Worm (Caenorhabditis elegans) whole organism, L3 larva: Measurements from ENCODE around the gene C15H11.11.
A peak's percentile ranks its signal among the peaks of the same experiment; 100 is the strongest.

Experiments
- R02D3.7 ChIP-seq: fragments of 150-350 bp; optimal IDR thresholded peaks from 2 replicates; lab custom pipeline; 2014; ENCODE audit warnings: missing biosample characterization, missing genetic modification characterization
- ZK546.5 ChIP-seq: sonication (generic microtip); optimal IDR thresholded peaks from 2 replicates; lab custom pipeline; 2017; ENCODE audit warnings: missing biosample characterization, missing genetic modification characterization
- aly-2 ChIP-seq: fragments of 150-350 bp; optimal IDR thresholded peaks from 2 replicates; lab custom pipeline; 2014; ENCODE audit warnings: missing biosample characterization, missing genetic modification characterization
- ama-1 ChIP-seq: fragments of 150-350 bp; optimal IDR thresholded peaks from 2 replicates; lab custom pipeline; 2018
- ceh-16 ChIP-seq: sonication (generic microtip); optimal IDR thresholded peaks from 2 replicates; lab custom pipeline; 2017; ENCODE audit warnings: missing biosample characterization, missing genetic modification characterization
- ceh-28 ChIP-seq: fragments of 150-350 bp; optimal IDR thresholded peaks from 2 replicates; lab custom pipeline; 2014; ENCODE audit warnings: missing biosample characterization, missing genetic modification reagents, missing genetic modification characterization
- ceh-82 ChIP-seq: fragments of 150-350 bp; optimal IDR thresholded peaks from 2 replicates; lab custom pipeline; 2014; ENCODE audit warnings: missing biosample characterization, missing genetic modification characterization
- ceh-9 ChIP-seq: sonication (generic microtip); optimal IDR thresholded peaks from 2 replicates; lab custom pipeline; 2018; ENCODE audit warnings: missing biosample characterization, missing genetic modification characterization
- daf-12 ChIP-seq: fragments of 150-350 bp; optimal IDR thresholded peaks from 2 replicates; lab custom pipeline; 2014; ENCODE audit warnings: missing biosample characterization, missing genetic modification reagents, missing genetic modification characterization
- egl-27 ChIP-seq: sonication (generic microtip); optimal IDR thresholded peaks from 4 replicates; lab custom pipeline; 2017; ENCODE audit warnings: missing biosample characterization, missing genetic modification reagents, missing genetic modification characterization
- egl-5 ChIP-seq: fragments of 150-350 bp; optimal IDR thresholded peaks from 2 replicates; lab custom pipeline; 2017; ENCODE audit warnings: missing biosample characterization, missing genetic modification reagents, missing genetic modification characterization, inconsistent platforms
- elt-1 ChIP-seq: fragments of 150-350 bp; optimal IDR thresholded peaks from 2 replicates; lab custom pipeline; 2014; ENCODE audit warnings: missing biosample characterization, missing genetic modification characterization
- elt-3 ChIP-seq, 3 experiments: fragments of 150-350 bp in 1 of 3; sonication (generic microtip) in 2 of 3; optimal IDR thresholded peaks; 2 replicates in 2 of 3; 4 replicates in 1 of 3; lab custom pipeline; 2014 to 2017; ENCODE audit warnings: missing biosample characterization in 3 of 3, missing genetic modification characterization in 3 of 3
- eor-1 ChIP-seq, 2 experiments: fragments of 150-350 bp; optimal IDR thresholded peaks; 2 replicates each; lab custom pipeline; 2014 to 2018; ENCODE audit warnings: missing biosample characterization in 2 of 2, missing genetic modification characterization in 2 of 2
- fkh-10 ChIP-seq: sonication (generic microtip); optimal IDR thresholded peaks from 2 replicates; lab custom pipeline; 2017; ENCODE audit warnings: missing biosample characterization, missing genetic modification reagents, missing genetic modification characterization
- fkh-2 ChIP-seq: fragments of 150-350 bp; optimal IDR thresholded peaks from 2 replicates; lab custom pipeline; 2014; ENCODE audit warnings: missing biosample characterization, missing genetic modification reagents, missing genetic modification characterization
- hmg-11 ChIP-seq: sonication (generic microtip); optimal IDR thresholded peaks from 2 replicates; lab custom pipeline; 2016; ENCODE audit warnings: missing genetic modification characterization, missing compliant biosample characterization
- lin-15B ChIP-seq: fragments of 150-350 bp; optimal IDR thresholded peaks from 2 replicates; lab custom pipeline; 2014; ENCODE audit warnings: missing biosample characterization, missing genetic modification characterization
- lin-39 ChIP-seq: fragments of 150-350 bp; optimal IDR thresholded peaks from 2 replicates; lab custom pipeline; 2018; ENCODE audit warnings: missing biosample characterization, missing genetic modification reagents, missing genetic modification characterization
- mdl-1 ChIP-seq: fragments of 150-350 bp; optimal IDR thresholded peaks from 2 replicates; lab custom pipeline; 2014; ENCODE audit warnings: missing biosample characterization, missing genetic modification characterization
- nfya-1 ChIP-seq: sonication (generic microtip); optimal IDR thresholded peaks from 2 replicates; lab custom pipeline; 2017; ENCODE audit warnings: missing genetic modification characterization, mild to moderate bottlenecking, missing compliant biosample characterization, antibody characterized with exemption, moderate library complexity; ENCODE audit not compliant: insufficient read depth
- nhr-11 ChIP-seq: fragments of 150-350 bp; optimal IDR thresholded peaks from 2 replicates; lab custom pipeline; 2014; ENCODE audit warnings: missing biosample characterization, missing genetic modification characterization
- nhr-12 ChIP-seq: fragments of 150-350 bp; optimal IDR thresholded peaks from 2 replicates; lab custom pipeline; 2014; ENCODE audit warnings: missing biosample characterization, missing genetic modification characterization
- nhr-237 ChIP-seq: fragments of 150-350 bp; optimal IDR thresholded peaks from 2 replicates; lab custom pipeline; 2014; ENCODE audit warnings: missing biosample characterization, missing genetic modification characterization
- nhr-25 ChIP-seq: sonication (generic microtip); optimal IDR thresholded peaks from 2 replicates; lab custom pipeline; 2017; ENCODE audit warnings: missing biosample characterization, missing genetic modification characterization
- nhr-43 ChIP-seq: sonication (generic microtip); optimal IDR thresholded peaks from 2 replicates; lab custom pipeline; 2016; ENCODE audit warnings: mild to moderate bottlenecking, missing genetic modification characterization, missing compliant biosample characterization; ENCODE audit not compliant: poor library complexity, severe bottlenecking
- nhr-67 ChIP-seq: fragments of 150-350 bp; optimal IDR thresholded peaks from 2 replicates; lab custom pipeline; 2014; ENCODE audit warnings: missing biosample characterization, missing genetic modification characterization
- nhr-76 ChIP-seq: fragments of 150-350 bp; sonication (generic microtip); optimal IDR thresholded peaks from 5 replicates; lab custom pipeline; 2014; ENCODE audit warnings: missing biosample characterization, missing genetic modification characterization
- pha-4 ChIP-seq: fragments of 150-350 bp; optimal IDR thresholded peaks from 2 replicates; lab custom pipeline; 2014; ENCODE audit warnings: missing biosample characterization, missing genetic modification reagents, missing genetic modification characterization
- sea-2 ChIP-seq: fragments of 150-350 bp; sonication (generic microtip); optimal IDR thresholded peaks from 4 replicates; lab custom pipeline; 2014; ENCODE audit warnings: missing biosample characterization, missing genetic modification reagents, missing genetic modification characterization
- tbx-2 ChIP-seq: sonication (generic microtip); optimal IDR thresholded peaks from 2 replicates; lab custom pipeline; 2016; ENCODE audit warnings: mild to moderate bottlenecking, missing genetic modification characterization, missing compliant biosample characterization
- unc-39 ChIP-seq: sonication (generic microtip); optimal IDR thresholded peaks from 4 replicates; lab custom pipeline; 2017; ENCODE audit warnings: missing biosample characterization, missing genetic modification characterization
- unc-62 ChIP-seq: fragments of 150-350 bp; sonication (generic microtip); optimal IDR thresholded peaks from 4 replicates; lab custom pipeline; 2014; ENCODE audit warnings: missing biosample characterization, missing genetic modification reagents, missing genetic modification characterization
- zag-1 ChIP-seq: fragments of 150-350 bp; optimal IDR thresholded peaks from 2 replicates; lab custom pipeline; 2014; ENCODE audit warnings: missing biosample characterization, missing genetic modification characterization
- ztf-11 ChIP-seq: fragments of 150-350 bp; optimal IDR thresholded peaks from 2 replicates; lab custom pipeline; 2014; ENCODE audit warnings: missing biosample characterization, missing genetic modification characterization
- ztf-4 ChIP-seq: fragments of 150-350 bp; optimal IDR thresholded peaks from 2 replicates; lab custom pipeline; 2014; ENCODE audit warnings: missing biosample characterization, missing genetic modification characterization

C15H11.11 gene

DNA sequence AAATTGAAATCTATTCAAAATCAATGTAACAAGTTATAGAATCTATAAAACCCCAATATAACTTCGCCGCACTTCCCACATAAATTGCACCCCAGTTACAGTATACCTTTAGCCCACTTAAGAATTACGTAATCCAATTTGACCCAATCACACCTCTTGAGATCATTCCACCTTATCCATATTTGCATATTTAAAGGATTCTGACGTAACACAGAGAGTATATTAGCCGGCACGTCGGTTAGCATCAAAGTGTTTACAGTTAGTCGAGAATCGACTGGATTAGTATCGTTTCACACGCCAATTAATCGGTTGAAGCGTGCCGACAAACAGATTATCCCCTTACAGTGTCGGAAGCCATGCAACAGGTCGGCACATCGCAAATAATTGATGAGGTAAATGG, 18.3 kb downstream of the C15H11.11 start:
- TF ChIP-seq eor-1 (tag; optimal IDR thresholded peaks at IDR 0.05; lab: Kevin White, UChicago) (no peak), nhr-43 (tag; lab: Kevin White, UChicago) (no peak), nhr-12 (tag; lab: Kevin White, UChicago) (no peak), ama-1 (lab: Kevin White, UChicago) (no peak), daf-12 (tag; lab: Kevin White, UChicago) (no peak), zag-1 (no peak), fkh-2 (tag; lab: Kevin White, UChicago) (no peak), fkh-10 (no peak), unc-62 (GFP tag; lab: Kevin White, UChicago) (no peak), nhr-11 (tag; lab: Kevin White, UChicago) (no peak), ceh-82 (tag; lab: Kevin White, UChicago) (no peak), elt-1 (tag; lab: Kevin White, UChicago) (no peak), ztf-4 (tag; lab: Kevin White, UChicago) (no peak), nhr-25 (tag; lab: Kevin White, UChicago) (no peak), unc-39 (tag; lab: Kevin White, UChicago) (no peak), R02D3.7 (tag; lab: Kevin White, UChicago) (no peak), ZK546.5 (tag; lab: Kevin White, UChicago) (no peak)

DNA sequence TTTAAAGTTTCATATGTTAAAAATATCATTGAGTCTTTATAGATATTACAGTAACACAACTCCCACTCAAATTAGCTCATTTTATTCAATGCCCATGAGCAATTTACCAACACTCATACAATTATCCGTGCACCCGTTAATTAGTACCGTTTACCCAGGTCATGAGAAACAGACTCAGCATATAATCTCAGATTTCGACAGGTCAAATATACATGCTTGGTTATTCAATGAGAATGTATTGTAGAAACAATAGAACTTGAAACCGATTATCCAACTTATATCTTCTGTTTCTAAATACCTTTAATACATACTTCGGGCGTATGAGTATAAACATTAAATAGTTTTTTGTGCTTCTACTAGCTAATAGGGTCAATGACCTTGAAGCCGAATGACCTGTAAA, 20.9 kb downstream of the C15H11.11 start:
- TF ChIP-seq ceh-28 (tag; lab: Kevin White, UChicago) = no peak
- TF ChIP-seq egl-27 (tag; lab: Kevin White, UChicago) = no peak
- no peak for TF ChIP-seq fkh-2 (tag; lab: Kevin White, UChicago)
- no peak for TF ChIP-seq ztf-11 (tag; lab: Kevin White, UChicago)
- TF ChIP-seq elt-1 (tag; lab: Kevin White, UChicago) = no peak
- no peak for TF ChIP-seq ceh-9
- TF ChIP-seq hmg-11 = no peak
- TF ChIP-seq nfya-1 (tag; lab: Kevin White, UChicago) = no peak
- no peak for TF ChIP-seq nhr-11 (tag; lab: Kevin White, UChicago)
- TF ChIP-seq unc-62 (GFP tag; lab: Kevin White, UChicago) = no peak
- no peak for TF ChIP-seq lin-15B (tag; lab: Kevin White, UChicago)
- no peak for TF ChIP-seq ztf-4 (tag; lab: Kevin White, UChicago)
- no peak for TF ChIP-seq mdl-1 (tag; lab: Kevin White, UChicago)
- no peak for TF ChIP-seq nhr-237
- no peak for TF ChIP-seq tbx-2
- TF ChIP-seq ceh-16 (tag; lab: Kevin White, UChicago) = no peak

DNA sequence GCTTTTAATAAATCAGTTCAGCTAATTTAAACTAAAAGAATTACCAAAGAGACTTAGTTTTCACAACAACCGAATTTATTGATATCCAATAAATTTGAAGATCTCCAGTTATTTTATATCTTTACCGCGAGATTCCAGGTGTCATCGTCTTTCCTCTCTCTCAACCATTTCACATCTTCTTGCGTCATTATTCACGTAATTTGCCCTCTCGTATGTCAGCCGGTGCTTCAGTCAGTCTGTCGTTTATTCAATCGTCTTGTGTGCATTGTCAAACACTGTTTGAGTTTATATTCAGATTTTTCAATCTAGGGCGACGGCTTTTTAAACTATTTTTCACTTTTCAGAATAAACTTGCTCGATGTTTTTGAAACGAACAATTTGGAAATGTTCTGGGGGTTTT, 22.1 kb downstream of the C15H11.11 start:
- TF ChIP-seq pha-4 (tag; lab: Kevin White, UChicago) = no peak
- TF ChIP-seq ama-1 (lab: Kevin White, UChicago) = no peak
- no peak for TF ChIP-seq nhr-11 (tag; lab: Kevin White, UChicago)
- TF ChIP-seq mdl-1 (tag; lab: Kevin White, UChicago) = no peak
- TF ChIP-seq ceh-82 (tag; lab: Kevin White, UChicago) = no peak
- TF ChIP-seq zag-1 = no peak
- TF ChIP-seq tbx-2 = no peak
- no peak for TF ChIP-seq lin-15B (tag; lab: Kevin White, UChicago)
- TF ChIP-seq nhr-67 = no peak
- TF ChIP-seq hmg-11 = no peak
- TF ChIP-seq egl-5 (tag; lab: Kevin White, UChicago) = no peak
- no peak for TF ChIP-seq ceh-16 (tag; lab: Kevin White, UChicago)
- no peak for TF ChIP-seq fkh-2 (tag; lab: Kevin White, UChicago)
- TF ChIP-seq nhr-25 (tag; lab: Kevin White, UChicago) = no peak
- no peak for TF ChIP-seq nhr-76
- TF ChIP-seq aly-2 (tag; lab: Kevin White, UChicago) = no peak
- no peak for TF ChIP-seq ceh-9
- no peak for TF ChIP-seq ztf-11 (tag; lab: Kevin White, UChicago)
- TF ChIP-seq unc-62 (GFP tag; lab: Kevin White, UChicago) = no peak
- TF ChIP-seq, all 47 proteins: peak for 0

DNA sequence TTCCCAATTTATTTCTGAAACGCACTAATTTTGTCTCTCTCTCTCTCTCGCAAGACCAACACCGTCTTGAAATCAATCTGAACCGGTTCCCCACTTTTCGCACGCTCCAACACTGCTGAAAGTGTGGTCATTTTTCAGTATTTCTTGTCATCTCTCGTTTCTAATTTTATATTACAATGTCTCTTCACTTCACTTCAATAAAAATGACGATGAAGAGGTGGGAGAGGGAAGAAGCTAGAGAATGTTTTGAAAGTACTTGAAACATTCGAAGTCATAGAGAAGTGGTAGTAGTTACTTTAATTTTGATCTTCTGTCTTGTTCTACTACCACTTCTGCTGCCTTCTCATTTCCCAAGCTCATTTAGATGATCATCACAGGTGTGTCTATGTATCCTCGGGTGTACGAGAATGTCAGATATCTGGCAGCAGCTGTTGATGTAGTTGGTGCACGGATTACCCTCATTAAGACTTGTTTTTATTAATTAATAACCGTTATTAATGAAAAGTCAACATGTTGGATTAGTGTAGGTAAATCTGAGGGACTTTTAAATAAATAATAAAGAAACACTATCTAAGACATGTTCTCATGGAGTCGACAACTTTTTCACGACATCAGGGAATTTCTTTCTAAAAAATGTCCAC, 22.9 kb downstream of the C15H11.11 start:
- TF ChIP-seq sea-2 (GFP tag; lab: Kevin White, UChicago) = no peak
- no peak for TF ChIP-seq ztf-4 (tag; lab: Kevin White, UChicago)
- TF ChIP-seq elt-3 (tag; optimal IDR thresholded peaks at IDR 0.05; lab: Kevin White, UChicago) = no peak
- peak; percentile 31 for TF ChIP-seq nhr-25 (tag; lab: Kevin White, UChicago)
- TF ChIP-seq lin-39 (tag; lab: Kevin White, UChicago) = no peak
